Worm (Caenorhabditis elegans): ENCODE data around the gene M04B2.6.

The M04B2.6 gene

ce11 chrIV:11523685-11524084 lies 13.1 kb upstream of the M04B2.6 start:
- TF ChIP-seq attf-3 (GFP tag; conservative IDR thresholded peaks at IDR 0.05) (0 out of 2 replicates have a peak, but pooled peaks have one; percentile 15), zfh-2 (GFP tag; conservative IDR thresholded peaks at IDR 0.05) (no peak), ztf-6 (GFP tag; IDR thresholded peaks at IDR 0.05) (no peak), atf-7 (tag; optimal IDR thresholded peaks at IDR 0.05) (no peak), madf-10 (tag; optimal IDR thresholded peaks at IDR 0.05) (no peak), ekl-4 (GFP tag; IDR thresholded peaks at IDR 0.05) (0 out of 2 replicates have a peak, but pooled peaks have one; percentile 9), akir-1 (GFP tag; optimal IDR thresholded peaks at IDR 0.05) (no peak), B0261.1 (tag; optimal IDR thresholded peaks at IDR 0.05) (no peak), rcor-1 (GFP tag; IDR thresholded peaks at IDR 0.05) (0 out of 2 replicates have a peak, but pooled peaks have one; percentile 14), egl-44 (GFP tag; IDR thresholded peaks at IDR 0.05) (no peak), tbp1 (GFP tag; optimal IDR thresholded peaks at IDR 0.05) (no peak), mes-4 (tag; optimal IDR thresholded peaks at IDR 0.05) (no peak), madf-6 (GFP tag; IDR thresholded peaks at IDR 0.05) (0 out of 2 replicates have a peak, but pooled peaks have one; percentile 9), F39B2.1 (GFP tag; IDR thresholded peaks at IDR 0.05) (no peak), F10E7.11 (tag; optimal IDR thresholded peaks at IDR 0.05) (no peak), F55B11.4 (tag; optimal IDR thresholded peaks at IDR 0.05; ENCODE audit: borderline replicate concordance, insufficient read depth) (no peak), lin-26 (GFP tag; IDR thresholded peaks at IDR 0.05) (0 out of 2 replicates have a peak, but pooled peaks have one; percentile 55), lin-35 (GFP tag; optimal IDR thresholded peaks at IDR 0.05) (peak in 1 of 3 experiments; percentile 1), ztf-28 (GFP tag; IDR thresholded peaks at IDR 0.05) (no peak), lsy-27 (tag; optimal IDR thresholded peaks at IDR 0.05; ENCODE audit: borderline replicate concordance, insufficient read depth) (no peak), ztf-25 (GFP tag; IDR thresholded peaks at IDR 0.05) (no peak), somi-1 (GFP tag; optimal IDR thresholded peaks at IDR 0.05) (no peak), Y56A3A.18 (GFP tag; IDR thresholded peaks at IDR 0.05) (no peak), nfyb-1 (GFP tag; IDR thresholded peaks at IDR 0.05) (no peak), tlf-1 (GFP tag; optimal IDR thresholded peaks at IDR 0.05) (no peak), ztf-3 (GFP tag; optimal IDR thresholded peaks at IDR 0.05) (no peak), lir-1 (GFP tag; conservative IDR thresholded peaks at IDR 0.05) (peak; percentile 83), F23B12.7 (tag; optimal IDR thresholded peaks at IDR 0.05; ENCODE audit: insufficient read depth) (no peak), snpc-3.4 (tag; optimal IDR thresholded peaks at IDR 0.05) (no peak), sdz-38 (tag; optimal IDR thresholded peaks at IDR 0.05) (no peak), ztf-18 (tag; optimal IDR thresholded peaks at IDR 0.05) (no peak), hlh-26 (GFP tag; conservative IDR thresholded peaks at IDR 0.05) (no peak), Y67H2A.10 (GFP tag; conservative IDR thresholded peaks at IDR 0.05) (no peak), B0336.3 (GFP tag; IDR thresholded peaks at IDR 0.05) (no peak), bed-2 (GFP tag; IDR thresholded peaks at IDR 0.05) (no peak), sea-2 (GFP tag; IDR thresholded peaks at IDR 0.05) (no peak), ets-4 (GFP tag; optimal IDR thresholded peaks at IDR 0.05) (no peak), nhr-179 (tag; optimal IDR thresholded peaks at IDR 0.05) (no peak)

- TF ChIP-seq hmg-1.2 (GFP tag; IDR thresholded peaks at IDR 0.05) (peak; percentile 92), let-607 (tag; optimal IDR thresholded peaks at IDR 0.05) (peak; percentile 42 to 78), efl-1 (GFP tag; optimal IDR thresholded peaks at IDR 0.05) (peak; percentile 78), ama-1 (optimal IDR thresholded peaks at IDR 0.05) (no peak), ama-1 (GFP tag; optimal IDR thresholded peaks at IDR 0.05) (no peak), F37B4.10 (GFP tag; IDR thresholded peaks at IDR 0.05) (0 out of 2 replicates have a peak, but pooled peaks have one; percentile 60), mel-28 (tag; optimal IDR thresholded peaks at IDR 0.05; ENCODE audit: borderline replicate concordance) (no peak), lir-1 (GFP tag; conservative IDR thresholded peaks at IDR 0.05) (0 out of 2 replicates have a peak, but pooled peaks have one; percentile 26), K11D2.4 (GFP tag; IDR thresholded peaks at IDR 0.05) (no peak), snpc-1.3 (tag; optimal IDR thresholded peaks at IDR 0.05; ENCODE audit: insufficient read depth) (peak; percentile 31), ccch-3 (GFP tag; optimal IDR thresholded peaks at IDR 0.05) (no peak), dpl-1 (GFP tag; optimal IDR thresholded peaks at IDR 0.05) (no peak)
Observed at ce11 chrIV:11522225-11522952, 11.8 kb upstream of the M04B2.6 start.

Data from whole organism, young adult.